Worm (Caenorhabditis elegans): Measurements from ENCODE around the gene C11G10.1.

DNA sequence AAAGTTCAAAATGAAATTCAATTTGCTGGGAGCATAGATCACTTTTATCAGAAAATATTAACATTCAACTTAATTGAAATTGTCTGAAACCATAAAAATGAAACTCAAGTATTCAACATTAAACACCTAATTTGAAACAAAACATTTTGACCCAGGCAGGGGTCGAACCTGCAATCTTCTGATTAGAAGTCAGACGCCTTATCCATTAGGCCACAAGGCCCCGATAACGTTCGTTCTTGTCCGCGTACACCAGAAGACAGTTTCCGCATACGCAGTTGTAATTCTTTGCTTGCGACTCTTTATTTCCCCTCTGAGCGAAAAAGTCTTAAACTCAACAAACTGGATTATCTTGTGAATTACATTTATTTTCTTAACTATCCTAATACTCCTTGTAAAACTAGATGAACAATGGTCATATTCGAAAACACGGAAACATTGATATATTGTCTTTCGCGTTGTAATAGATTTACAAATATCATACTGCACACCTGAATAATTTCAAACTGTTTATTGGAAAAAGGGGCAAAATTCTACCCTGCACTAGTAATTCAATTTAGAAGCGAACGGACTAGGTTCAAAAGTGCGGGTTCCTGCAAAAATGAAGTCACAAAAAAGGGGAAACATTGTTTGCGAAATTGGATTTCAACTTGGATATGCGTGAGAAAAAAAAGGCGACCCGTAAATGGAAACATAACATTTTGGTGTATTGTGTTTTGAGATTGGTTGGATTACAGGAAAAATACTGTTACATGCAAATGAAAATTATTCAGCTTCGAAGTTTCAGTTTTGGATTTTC, 11.9 kb downstream of the C11G10.1 start:
- TF ChIP-seq Y116A8C.19 (tag; optimal IDR thresholded peaks at IDR 0.05; ENCODE audit: borderline replicate concordance) (no peak), nhr-90 (tag; optimal IDR thresholded peaks at IDR 0.05; ENCODE audit: poor library complexity) (peak; percentile 21), lin-39 (tag; optimal IDR thresholded peaks at IDR 0.05) (no peak), pqm-1 (tag; optimal IDR thresholded peaks at IDR 0.05) (no peak), efl-3 (GFP tag; optimal IDR thresholded peaks at IDR 0.05) (no peak), nhr-28 (tag; optimal IDR thresholded peaks at IDR 0.05) (no peak), aly-2 (tag; optimal IDR thresholded peaks at IDR 0.05) (no peak), sox-4 (tag; optimal IDR thresholded peaks at IDR 0.05) (no peak)
